Worm (Caenorhabditis elegans) whole organism, L4/young adult: ENCODE results near the gene emb-30.

Source experiments
- W03F9.2 ChIP-seq: fragments of 150-350 bp; optimal IDR thresholded peaks from 2 replicates; lab custom pipeline; 2014; ENCODE audit warnings: missing biosample characterization, missing genetic modification characterization
- him-1 ChIP-seq: sonication (generic microtip); optimal IDR thresholded peaks from 2 replicates; lab custom pipeline; 2016; ENCODE audit warnings: missing genotype, missing genetic modification reagents, missing genetic modification characterization, missing compliant biosample characterization

- TF ChIP-seq W03F9.2 (tag; lab: Kevin White, UChicago) (no peak), him-1 (tag; lab: Kevin White, UChicago) (no peak)
Measured at ce11 chrIII:9390924-9391323, 50.3 kb downstream of the emb-30 start.
